Fruit fly (Drosophila melanogaster) whole organism, embryonic: Measurements from ENCODE around the gene btz.

Source experiments
- Atf-2 ChIP-seq: fragments of 200-800 bp; sonication (Bioruptor generic); optimal IDR thresholded peaks from 2 replicates; lab custom pipeline; 2016; ENCODE audit warnings: missing biosample characterization, missing genetic modification characterization
- CG10209 ChIP-seq: fragments of 200-800 bp; sonication (Bioruptor generic); optimal IDR thresholded peaks from 3 replicates; lab custom pipeline; 2017; ENCODE audit warnings: missing biosample characterization, mild to moderate bottlenecking, missing genetic modification characterization, missing genetic modification reagents
- CG10321 ChIP-seq: fragments of 200-800 bp; sonication (Bioruptor generic); IDR thresholded peaks from 2 replicates; pipeline ENCODE4 v1.3.6; 2022; ENCODE audit warnings: missing biosample characterization, missing genetic modification characterization
- CG10462 ChIP-seq: fragments of 200-800 bp; sonication (Bioruptor generic); optimal IDR thresholded peaks from 2 replicates; lab custom pipeline; 2016; ENCODE audit warnings: missing biosample characterization, missing genetic modification characterization
- CG11456 ChIP-seq: fragments of 200-800 bp; sonication (Bioruptor generic); IDR thresholded peaks from 3 replicates; pipeline ENCODE4 v1.3.6; 2022; ENCODE audit warnings: missing biosample characterization, missing genetic modification characterization
- CG12071 ChIP-seq: fragments of 200-800 bp; sonication (Bioruptor generic); optimal IDR thresholded peaks from 3 replicates; lab custom pipeline; 2018; ENCODE audit warnings: missing biosample characterization, mild to moderate bottlenecking, missing genetic modification characterization
- CG12236 ChIP-seq: fragments of 200-800 bp; sonication (Bioruptor generic); optimal IDR thresholded peaks from 2 replicates; lab custom pipeline; 2016; ENCODE audit warnings: missing biosample characterization, missing genetic modification characterization
- CG12769 ChIP-seq: fragments of 200-800 bp; sonication (Bioruptor generic); optimal IDR thresholded peaks from 2 replicates; lab custom pipeline; 2019; ENCODE audit warnings: missing biosample characterization, mild to moderate bottlenecking, missing genetic modification characterization, moderate library complexity
- CG13287 ChIP-seq: fragments of 200-800 bp; sonication (Bioruptor generic); IDR thresholded peaks from 2 replicates; pipeline ENCODE4 v1.3.6; 2022; ENCODE audit warnings: missing biosample characterization, missing genetic modification characterization; ENCODE audit not compliant: partially characterized antibody
- CG1602 ChIP-seq: fragments of 200-800 bp; sonication (Bioruptor generic); optimal IDR thresholded peaks from 3 replicates; lab custom pipeline; 2016; ENCODE audit warnings: missing biosample characterization, missing genetic modification characterization
- CG17186 ChIP-seq: fragments of 200-800 bp; sonication (Bioruptor generic); optimal IDR thresholded peaks from 3 replicates; lab custom pipeline; 2017; ENCODE audit warnings: missing biosample characterization, missing genetic modification reagents, missing genetic modification characterization
- CG32532 ChIP-seq: fragments of 200-800 bp; sonication (Bioruptor generic); IDR thresholded peaks from 2 replicates; pipeline ENCODE4 v1.3.6; 2022; ENCODE audit warnings: missing biosample characterization, missing genetic modification characterization
- CG3407 ChIP-seq: fragments of 200-800 bp; sonication (Bioruptor generic); optimal IDR thresholded peaks from 2 replicates; lab custom pipeline; 2018; ENCODE audit warnings: missing biosample characterization, mild to moderate bottlenecking, missing genetic modification characterization
- CG4328 ChIP-seq: fragments of 200-800 bp; sonication (Bioruptor generic); optimal IDR thresholded peaks from 3 replicates; lab custom pipeline; 2017; ENCODE audit warnings: missing biosample characterization, missing genetic modification reagents, missing genetic modification characterization
- CG4820 ChIP-seq: fragments of 200-800 bp; sonication (Bioruptor generic); optimal IDR thresholded peaks from 3 replicates; lab custom pipeline; 2016; ENCODE audit warnings: missing biosample characterization, missing genetic modification characterization
- CG6791 ChIP-seq: fragments of 200-800 bp; sonication (Bioruptor generic); IDR thresholded peaks from 3 replicates; pipeline ENCODE4 v1.3.6; 2022; ENCODE audit warnings: missing biosample characterization, missing genetic modification characterization; ENCODE audit not compliant: partially characterized antibody
- Camta ChIP-seq: fragments of 200-800 bp; sonication (Bioruptor generic); optimal IDR thresholded peaks from 2 replicates; lab custom pipeline; 2016; ENCODE audit warnings: missing biosample characterization, missing genetic modification characterization
- Chrac-16 ChIP-seq: fragments of 200-800 bp; sonication (Bioruptor generic); optimal IDR thresholded peaks from 3 replicates; lab custom pipeline; 2016; ENCODE audit warnings: missing biosample characterization, missing genetic modification characterization
- Dp ChIP-seq: fragments of 200-800 bp; sonication (Bioruptor generic); optimal IDR thresholded peaks from 2 replicates; lab custom pipeline; 2018; ENCODE audit warnings: missing biosample characterization, mild to moderate bottlenecking, missing genetic modification characterization, moderate library complexity
- E2f1 ChIP-seq: fragments of 200-800 bp; sonication (Bioruptor generic); IDR thresholded peaks from 2 replicates; pipeline ENCODE4 v1.3.6; 2022; ENCODE audit warnings: missing biosample characterization, missing genetic modification characterization
- Elba2 ChIP-seq: fragments of 200-800 bp; sonication (Bioruptor generic); optimal IDR thresholded peaks from 3 replicates; lab custom pipeline; 2016; ENCODE audit warnings: missing biosample characterization, missing genetic modification characterization
- Fer3 ChIP-seq: fragments of 200-800 bp; sonication (Bioruptor generic); optimal IDR thresholded peaks from 2 replicates; lab custom pipeline; 2018; ENCODE audit warnings: missing biosample characterization, mild to moderate bottlenecking, missing genetic modification characterization, moderate library complexity
- Gug ChIP-seq: fragments of 200-800 bp; sonication (Bioruptor generic); IDR thresholded peaks from 4 replicates; pipeline ENCODE4 v1.3.6; 2022; ENCODE audit warnings: missing biosample characterization, missing genetic modification characterization
- HLH54F ChIP-seq: fragments of 200-800 bp; sonication (Bioruptor generic); optimal IDR thresholded peaks from 3 replicates; lab custom pipeline; 2016; ENCODE audit warnings: missing biosample characterization, missing genetic modification characterization
- Hr78 ChIP-seq, 2 experiments: fragments of 200-800 bp in 1 of 2; fragments of >200 bp in 1 of 2; sonication (Bioruptor generic) in 1 of 2; optimal IDR thresholded peaks; 2 replicates each; lab custom pipeline; 2017 to 2019; ENCODE audit warnings: missing biosample characterization in 2 of 2, missing genetic modification characterization in 2 of 2, mild to moderate bottlenecking in 1 of 2, moderate library complexity in 1 of 2
- Meics ChIP-seq: fragments of 200-800 bp; sonication (Bioruptor generic); optimal IDR thresholded peaks from 2 replicates; lab custom pipeline; 2017; ENCODE audit warnings: missing biosample characterization, mild to moderate bottlenecking, missing genetic modification characterization
- NK7.1 ChIP-seq: fragments of 200-800 bp; sonication (Bioruptor generic); optimal IDR thresholded peaks from 3 replicates; lab custom pipeline; 2016; ENCODE audit warnings: missing biosample characterization, missing genetic modification characterization
- Vsx1 ChIP-seq: fragments of 200-800 bp; sonication (Bioruptor generic); optimal IDR thresholded peaks from 2 replicates; lab custom pipeline; 2017; ENCODE audit warnings: missing biosample characterization, mild to moderate bottlenecking, missing genetic modification characterization, missing genetic modification reagents
- Xrp1 ChIP-seq: fragments of 200-800 bp; sonication (Bioruptor generic); IDR thresholded peaks from 2 replicates; pipeline ENCODE4 v1.3.6; 2022; ENCODE audit warnings: missing biosample characterization, missing genetic modification characterization
- ac ChIP-seq: fragments of 200-800 bp; sonication (Bioruptor generic); optimal IDR thresholded peaks from 3 replicates; lab custom pipeline; 2017; ENCODE audit warnings: missing biosample characterization, mild to moderate bottlenecking, missing genetic modification characterization
- ase ChIP-seq: fragments of 200-800 bp; sonication (Bioruptor generic); IDR thresholded peaks from 3 replicates; pipeline ENCODE4 v1.3.6; 2022; ENCODE audit warnings: missing biosample characterization, missing genetic modification characterization
- bab2 ChIP-seq: fragments of 200-800 bp; sonication (Bioruptor generic); optimal IDR thresholded peaks from 2 replicates; lab custom pipeline; 2016; ENCODE audit warnings: missing biosample characterization, missing genetic modification characterization
- bbx ChIP-seq: fragments of 200-800 bp; sonication (Bioruptor generic); IDR thresholded peaks from 2 replicates; pipeline ENCODE4 v1.3.6; 2022; ENCODE audit warnings: missing biosample characterization, missing genetic modification characterization; ENCODE audit not compliant: partially characterized antibody
- crp ChIP-seq, 2 experiments: fragments of 200-800 bp; sonication (Bioruptor generic); optimal IDR thresholded peaks; 2 replicates in 1 of 2; 3 replicates in 1 of 2; lab custom pipeline; 2017; ENCODE audit warnings: missing biosample characterization in 2 of 2, missing genetic modification characterization in 2 of 2, mild to moderate bottlenecking in 1 of 2, moderate library complexity in 1 of 2
- da ChIP-seq: fragments of 200-800 bp; sonication (Bioruptor generic); optimal IDR thresholded peaks from 2 replicates; lab custom pipeline; 2016; ENCODE audit warnings: missing biosample characterization, missing genetic modification characterization
- dmrt99B ChIP-seq: fragments of 200-800 bp; sonication (Bioruptor generic); optimal IDR thresholded peaks from 2 replicates; lab custom pipeline; 2018; ENCODE audit warnings: missing biosample characterization, mild to moderate bottlenecking, missing genetic modification characterization, moderate library complexity
- emc ChIP-seq: fragments of 200-800 bp; sonication (Bioruptor generic); optimal IDR thresholded peaks from 2 replicates; lab custom pipeline; 2016; ENCODE audit warnings: missing biosample characterization, missing genetic modification characterization
- eve ChIP-seq, 2 experiments: fragments of >200 bp; optimal IDR thresholded peaks; 2 replicates each; lab custom pipeline; 2017; ENCODE audit warnings: missing biosample characterization in 2 of 2, missing genetic modification characterization in 2 of 2
- fru ChIP-seq: fragments of >200 bp; optimal IDR thresholded peaks from 2 replicates; lab custom pipeline; 2017
- fu2 ChIP-seq: fragments of 200-800 bp; sonication (Bioruptor generic); optimal IDR thresholded peaks from 2 replicates; lab custom pipeline; 2016; ENCODE audit warnings: missing biosample characterization, missing genetic modification characterization
- gce ChIP-seq: fragments of 200-800 bp; sonication (Bioruptor generic); IDR thresholded peaks from 3 replicates; pipeline ENCODE4 v1.3.6; 2022; ENCODE audit warnings: missing biosample characterization, missing genetic modification characterization
- gfzf ChIP-seq: fragments of 200-800 bp; sonication (Bioruptor generic); optimal IDR thresholded peaks from 2 replicates; lab custom pipeline; 2016; ENCODE audit warnings: missing biosample characterization, mild to moderate bottlenecking, missing genetic modification characterization, moderate library complexity
- kni ChIP-seq: fragments of 200-800 bp; sonication (Bioruptor generic); optimal IDR thresholded peaks from 3 replicates; lab custom pipeline; 2017; ENCODE audit warnings: mild to moderate bottlenecking, missing biosample characterization, missing genetic modification reagents, missing genetic modification characterization
- lola ChIP-seq, 3 experiments: fragments of >200 bp in 2 of 3; fragments of 200-800 bp in 1 of 3; sonication (Bioruptor generic) in 1 of 3; optimal IDR thresholded peaks; 2 replicates each; lab custom pipeline; 2017 to 2019; ENCODE audit warnings: missing biosample characterization in 3 of 3, missing genetic modification characterization in 3 of 3, mild to moderate bottlenecking in 1 of 3, moderate library complexity in 1 of 3
- odd ChIP-seq: fragments of 200-800 bp; sonication (Bioruptor generic); optimal IDR thresholded peaks from 2 replicates; lab custom pipeline; 2017; ENCODE audit warnings: missing biosample characterization, mild to moderate bottlenecking, missing genetic modification characterization
- sim ChIP-seq: fragments of 200-800 bp; sonication (Bioruptor generic); IDR thresholded peaks from 2 replicates; pipeline ENCODE4 v1.3.6; 2022; ENCODE audit warnings: missing biosample characterization, missing genetic modification characterization
- sisA ChIP-seq: fragments of 200-800 bp; sonication (Bioruptor generic); IDR thresholded peaks from 2 replicates; pipeline ENCODE4 v1.3.6; 2022; ENCODE audit warnings: missing biosample characterization, missing genetic modification characterization
- slbo ChIP-seq: fragments of 200-800 bp; sonication (Bioruptor generic); IDR thresholded peaks from 2 replicates; pipeline ENCODE4 v1.3.6; 2022; ENCODE audit warnings: missing biosample characterization, missing genetic modification characterization
- usp ChIP-seq: fragments of >200 bp; optimal IDR thresholded peaks from 2 replicates; lab custom pipeline; 2017; ENCODE audit warnings: missing biosample characterization, missing genetic modification characterization

Gene btz

dm6 chr3R:27706581-27707181, 6.5 kb downstream of the btz start, which contains the start of the genes CROT and CG12877:
Gene CROT, minus strand, starts transcription at chr3R:27706751.
Gene CG12877, plus strand, starts transcription at chr3R:27707100.
- peak; percentile 73; the same call in 1 of the 3 replicates for TF ChIP-seq CG11456 (GFP tag; lab: Robert Waterston, UW)
- peak; percentile 2 for TF ChIP-seq bab2 (GFP tag; lab: Kevin White, UChicago)
- peak; percentile 33; the same call in 1 of the 3 replicates for TF ChIP-seq gce (GFP tag; lab: Robert Waterston, UW)
- TF ChIP-seq E2f1 (GFP tag; lab: Robert Waterston, UW) = peak; percentile 47; the same call in 1 of the 2 replicates
- TF ChIP-seq ase (GFP tag; lab: Robert Waterston, UW) = peak; percentile 63; the same call in 1 of the 3 replicates
- peak; percentile 54 for TF ChIP-seq CG4328 (GFP tag; lab: Kevin White, UChicago)
- no peak for TF ChIP-seq usp (GFP tag; lab: Kevin White, UChicago)
- TF ChIP-seq Meics (GFP tag; lab: Kevin White, UChicago) = peak; percentile 73
- peak in 1 of 2 experiments; percentile 23 for TF ChIP-seq Hr78 (GFP tag; optimal IDR thresholded peaks at IDR 0.05; lab: Kevin White, UChicago)
- peak; percentile 64 for TF ChIP-seq Vsx1
- TF ChIP-seq dmrt99B (tag; lab: Kevin White, UChicago) = peak; percentile 78
- TF ChIP-seq CG10209 = peak; percentile 80
- TF ChIP-seq CG12769 = peak; percentile 11
- no peak for TF ChIP-seq fru (lab: Kevin White, UChicago)
- peak; percentile 89 for TF ChIP-seq slbo (GFP tag; lab: Robert Waterston, UW)
- peak; percentile 26 for TF ChIP-seq Camta (GFP tag; lab: Kevin White, UChicago)
- TF ChIP-seq CG32532 = peak; percentile 84
- TF ChIP-seq fu2 (GFP tag; lab: Kevin White, UChicago) = peak; percentile 15
- TF ChIP-seq crp (GFP tag; optimal IDR thresholded peaks at IDR 0.05; lab: Kevin White, UChicago) = peak; percentile 97 to 98
- no peak for TF ChIP-seq ac
- TF ChIP-seq gfzf = no peak
- TF ChIP-seq CG12236 (GFP tag; lab: Kevin White, UChicago) = no peak
- TF ChIP-seq eve (GFP tag; optimal IDR thresholded peaks at IDR 0.05; lab: Kevin White, UChicago) = no peak
- TF ChIP-seq CG10462 (GFP tag; lab: Kevin White, UChicago) = peak; percentile 98
- peak; percentile 75 for TF ChIP-seq CG4820
- peak; percentile 45 for TF ChIP-seq CG17186 (GFP tag; lab: Kevin White, UChicago)
- peak; percentile 78 for TF ChIP-seq CG1602 (GFP tag; lab: Kevin White, UChicago)
- TF ChIP-seq bbx (GFP tag; lab: Robert Waterston, UW) = no peak
- TF ChIP-seq Elba2 = peak; percentile 100
- peak; percentile 72 for TF ChIP-seq sisA (GFP tag; lab: Robert Waterston, UW)
- TF ChIP-seq emc (GFP tag; lab: Kevin White, UChicago) = no peak
- TF ChIP-seq Xrp1 = peak; percentile 76
- peak; percentile 16 for TF ChIP-seq Dp (GFP tag; lab: Kevin White, UChicago)
- TF ChIP-seq Chrac-16 = peak; percentile 77
- peak; percentile 20; the same call in 1 of the 2 replicates for TF ChIP-seq CG13287
- peak; percentile 7 for TF ChIP-seq Atf-2 (GFP tag; lab: Kevin White, UChicago)
- peak; percentile 74 for TF ChIP-seq CG10321
- peak; percentile 84 for TF ChIP-seq Gug (GFP tag; lab: Robert Waterston, UW)
- TF ChIP-seq lola (GFP tag; optimal IDR thresholded peaks at IDR 0.05; lab: Kevin White, UChicago) = peak in 1 of 3 experiments; percentile 88
- peak; percentile 63 for TF ChIP-seq Fer3 (tag; lab: Kevin White, UChicago)
- peak; percentile 71 for TF ChIP-seq HLH54F
- peak; percentile 16 for TF ChIP-seq CG12071 (GFP tag; lab: Kevin White, UChicago)
- peak; percentile 27 for TF ChIP-seq kni (GFP tag; lab: Kevin White, UChicago)
- peak; percentile 31 for TF ChIP-seq odd (GFP tag; lab: Kevin White, UChicago)
- TF ChIP-seq CG3407 (GFP tag; lab: Kevin White, UChicago) = peak; percentile 43
- TF ChIP-seq da (GFP tag; lab: Kevin White, UChicago) = no peak
- no peak for TF ChIP-seq CG6791 (GFP tag; lab: Robert Waterston, UW)
- peak; percentile 17; the same call in 1 of the 2 replicates for TF ChIP-seq sim (GFP tag; lab: Robert Waterston, UW)
- no peak for TF ChIP-seq NK7.1 (GFP tag; lab: Kevin White, UChicago)
